Fruit fly (Drosophila melanogaster): Measurements from ENCODE around the gene CG11425.

The CG11425 gene

dm6 chr3L:22471586-22472291 lies 2.9 kb upstream of the CG11425 start (continued):
- TF ChIP-seq CG10209 (GFP tag; optimal IDR thresholded peaks at IDR 0.05) = peak; percentile 66
- no peak for TF ChIP-seq Awh (GFP tag; IDR thresholded peaks at IDR 0.05)
- TF ChIP-seq CG14050 (GFP tag; IDR thresholded peaks at IDR 0.05) = 0 out of 3 replicates have a peak, but pooled peaks have one; percentile 32
- no peak for TF ChIP-seq MTF-1 (GFP tag; optimal IDR thresholded peaks at IDR 0.05; ENCODE audit: borderline replicate concordance)
- TF ChIP-seq Bgb (GFP tag; IDR thresholded peaks at IDR 0.05; ENCODE audit: partially characterized antibody) = no peak
- no peak for TF ChIP-seq tio (GFP tag; optimal IDR thresholded peaks at IDR 0.05)
- TF ChIP-seq CG3838 (GFP tag; optimal IDR thresholded peaks at IDR 0.05) = no peak
- no peak for TF ChIP-seq CG8281 (tag; optimal IDR thresholded peaks at IDR 0.05)
- no peak for TF ChIP-seq CG2875 (GFP tag; optimal IDR thresholded peaks at IDR 0.05)
- TF ChIP-seq GATAe (GFP tag; conservative IDR thresholded peaks at IDR 0.05) = peak; percentile 87
- TF ChIP-seq CG10565 (GFP tag; optimal IDR thresholded peaks at IDR 0.05) = no peak
- peak; percentile 48 for TF ChIP-seq zf30C (GFP tag; optimal IDR thresholded peaks at IDR 0.05)
- TF ChIP-seq Atf-2 (GFP tag; optimal IDR thresholded peaks at IDR 0.05) = no peak
- peak; percentile 62 for TF ChIP-seq Ptx1 (GFP tag; IDR thresholded peaks at IDR 0.05)
- TF ChIP-seq toy (GFP tag; IDR thresholded peaks at IDR 0.05) = no peak
- no peak for TF ChIP-seq so (GFP tag; IDR thresholded peaks at IDR 0.05)
- no peak for TF ChIP-seq slp2 (GFP tag; optimal IDR thresholded peaks at IDR 0.05)
- no peak for TF ChIP-seq Lim3 (GFP tag; IDR thresholded peaks at IDR 0.05)
- no peak for TF ChIP-seq croc (GFP tag; conservative IDR thresholded peaks at IDR 0.05)
- TF ChIP-seq Nf-YB (GFP tag; optimal IDR thresholded peaks at IDR 0.05) = peak; percentile 39
- no peak for TF ChIP-seq CG10979 (tag; optimal IDR thresholded peaks at IDR 0.05)
- no peak for TF ChIP-seq gsb-n (tag; optimal IDR thresholded peaks at IDR 0.05)
- peak; percentile 60 for TF ChIP-seq CG9817 (tag; optimal IDR thresholded peaks at IDR 0.05)
- no peak for TF ChIP-seq odd (GFP tag; optimal IDR thresholded peaks at IDR 0.05)
- TF ChIP-seq CG12219 (GFP tag; optimal IDR thresholded peaks at IDR 0.05) = no peak
- TF ChIP-seq ac (GFP tag; optimal IDR thresholded peaks at IDR 0.05) = no peak
- peak; percentile 49; the same call in 1 of the 2 replicates for TF ChIP-seq stc (GFP tag; IDR thresholded peaks at IDR 0.05)
- TF ChIP-seq wdn (GFP tag; IDR thresholded peaks at IDR 0.05) = 0 out of 2 replicates have a peak, but pooled peaks have one; percentile 33
- TF ChIP-seq CG32767 (GFP tag; IDR thresholded peaks at IDR 0.05) = 0 out of 2 replicates have a peak, but pooled peaks have one; percentile 43
- peak; percentile 73 for TF ChIP-seq sob (GFP tag; IDR thresholded peaks at IDR 0.05)
- TF ChIP-seq CG1832 (GFP tag; optimal IDR thresholded peaks at IDR 0.05) = no peak
- TF ChIP-seq tap (tag; optimal IDR thresholded peaks at IDR 0.05) = peak; percentile 24
- no peak for TF ChIP-seq sc (optimal IDR thresholded peaks at IDR 0.05)
- no peak for TF ChIP-seq sc (GFP tag; optimal IDR thresholded peaks at IDR 0.05)
- TF ChIP-seq CG15011 (GFP tag; optimal IDR thresholded peaks at IDR 0.05) = peak; percentile 5
- TF ChIP-seq crol (GFP tag; IDR thresholded peaks at IDR 0.05) = no peak
- no peak for TF ChIP-seq D19A (tag; optimal IDR thresholded peaks at IDR 0.05)
- peak; percentile 3 for TF ChIP-seq Fer2 (tag; optimal IDR thresholded peaks at IDR 0.05)
- TF ChIP-seq Camta (GFP tag; optimal IDR thresholded peaks at IDR 0.05) = no peak
- TF ChIP-seq prd (optimal IDR thresholded peaks at IDR 0.05) = no peak
- TF ChIP-seq prd (GFP tag; IDR thresholded peaks at IDR 0.05) = peak; percentile 53; the same call in 2 of the 3 replicates
- no peak for TF ChIP-seq CG8478 (optimal IDR thresholded peaks at IDR 0.05)
- TF ChIP-seq YL-1 (GFP tag; optimal IDR thresholded peaks at IDR 0.05) = no peak
- TF ChIP-seq CG16813 (GFP tag; IDR thresholded peaks at IDR 0.05; ENCODE audit: partially characterized antibody) = no peak
- peak; percentile 6 for TF ChIP-seq CG8359 (GFP tag; optimal IDR thresholded peaks at IDR 0.05; ENCODE audit: borderline replicate concordance)
- TF ChIP-seq hth (optimal IDR thresholded peaks at IDR 0.05) = no peak
- TF ChIP-seq CG12155 (GFP tag; optimal IDR thresholded peaks at IDR 0.05) = no peak
- no peak for TF ChIP-seq CG17359 (tag; optimal IDR thresholded peaks at IDR 0.05)
- TF ChIP-seq CG9876 (GFP tag; optimal IDR thresholded peaks at IDR 0.05) = no peak
- TF ChIP-seq sens-2 (GFP tag; IDR thresholded peaks at IDR 0.05) = no peak
- no peak for TF ChIP-seq CG17328 (GFP tag; IDR thresholded peaks at IDR 0.05)
